Worm (Caenorhabditis elegans): ENCODE results near the gene str-13.

str-13 gene

ce11 chrV:2720763-2721162 lies 6.2 kb downstream of the str-13 start, which contains the start of gene srt-27:
Gene srt-27, minus strand, starts transcription at chrV:2720863.
- TF ChIP-seq dsc-1 (tag; optimal IDR thresholded peaks at IDR 0.05) (no peak), hlh-4 (tag; optimal IDR thresholded peaks at IDR 0.05) (no peak), unc-62 (GFP tag; optimal IDR thresholded peaks at IDR 0.05) (no peak), isw-1 (GFP tag; IDR thresholded peaks at IDR 0.05) (no peak), lsy-2 (tag; optimal IDR thresholded peaks at IDR 0.05) (no peak), Y116A8C.19 (tag; optimal IDR thresholded peaks at IDR 0.05; ENCODE audit: borderline replicate concordance) (no peak), ceh-88 (GFP tag; IDR thresholded peaks at IDR 0.05) (no peak), mab-9 (GFP tag; IDR thresholded peaks at IDR 0.05) (no peak), nhr-11 (tag; optimal IDR thresholded peaks at IDR 0.05) (no peak), ceh-82 (tag; optimal IDR thresholded peaks at IDR 0.05) (no peak), aha-1 (tag; optimal IDR thresholded peaks at IDR 0.05) (no peak), ceh-8 (GFP tag; optimal IDR thresholded peaks at IDR 0.05) (no peak), hpl-2 (GFP tag; optimal IDR thresholded peaks at IDR 0.05) (no peak), egl-13 (tag; optimal IDR thresholded peaks at IDR 0.05) (no peak), snpc-4 (tag; optimal IDR thresholded peaks at IDR 0.05) (no peak)

ce11 chrV:2718688-2719185 lies 8.3 kb downstream of the str-13 start, which contains the start of gene srt-29:
Gene srt-29, minus strand, starts transcription at chrV:2719135.
- no peak for TF ChIP-seq jun-1 (tag; optimal IDR thresholded peaks at IDR 0.05)
- no peak for TF ChIP-seq fkh-4 (tag; optimal IDR thresholded peaks at IDR 0.05; ENCODE audit: borderline replicate concordance)
- TF ChIP-seq efl-3 (GFP tag; optimal IDR thresholded peaks at IDR 0.05), result no peak
- TF ChIP-seq ama-1 (optimal IDR thresholded peaks at IDR 0.05), result no peak
- no peak for TF ChIP-seq elt-2 (tag; optimal IDR thresholded peaks at IDR 0.05)

- TF ChIP-seq mef-2 (tag; optimal IDR thresholded peaks at IDR 0.05) (no peak), nhr-85 (tag) (no peak), swsn-7 (tag; optimal IDR thresholded peaks at IDR 0.05) (no peak), tbx-2 (tag; optimal IDR thresholded peaks at IDR 0.05) (no peak), vab-15 (tag; optimal IDR thresholded peaks at IDR 0.05) (no peak), lin-35 (GFP tag; optimal IDR thresholded peaks at IDR 0.05) (no peak), ztf-11 (tag; optimal IDR thresholded peaks at IDR 0.05) (no peak)
Observed at ce11 chrV:2716933-2717332, 10.1 kb downstream of the str-13 start.

- no peak for TF ChIP-seq skn-1 (tag; optimal IDR thresholded peaks at IDR 0.05)
- TF ChIP-seq pax-3 (tag; optimal IDR thresholded peaks at IDR 0.05), result peak; percentile 18
Observed at ce11 chrV:2713532-2713931, 13.5 kb downstream of the str-13 start, which contains the start of gene srt-28. Gene srt-28, minus strand, starts transcription at chrV:2713632.

- TF ChIP-seq mdl-1 (tag; optimal IDR thresholded peaks at IDR 0.05) (no peak), lin-35 (GFP tag; optimal IDR thresholded peaks at IDR 0.05) (peak in 1 of 2 experiments; percentile 11), elt-2 (tag; optimal IDR thresholded peaks at IDR 0.05) (peak; percentile 63), nhr-28 (tag; optimal IDR thresholded peaks at IDR 0.05) (no peak)
Observed at ce11 chrV:2711429-2711828, 15.6 kb downstream of the str-13 start, which contains the start of gene C24B9.3. Gene C24B9.3, minus strand, starts transcription at chrV:2711599.

ce11 chrV:2710192-2710591 lies 16.8 kb downstream of the str-13 start:
- TF ChIP-seq ceh-90 (tag; optimal IDR thresholded peaks at IDR 0.05), result no peak
- no peak for TF ChIP-seq nhr-84 (tag; optimal IDR thresholded peaks at IDR 0.05)
- TF ChIP-seq ceh-63 (GFP tag; optimal IDR thresholded peaks at IDR 0.05), result no peak
- no peak for TF ChIP-seq efl-1 (optimal IDR thresholded peaks at IDR 0.05)
- no peak for TF ChIP-seq efl-1 (GFP tag; optimal IDR thresholded peaks at IDR 0.05 in 1 of 2)
- TF ChIP-seq sox-4 (tag; optimal IDR thresholded peaks at IDR 0.05), result no peak
- TF ChIP-seq nhr-76 (tag; optimal IDR thresholded peaks at IDR 0.05), result no peak
- TF ChIP-seq unc-62 (GFP tag; optimal IDR thresholded peaks at IDR 0.05), result no peak
- TF ChIP-seq hpl-2 (GFP tag; optimal IDR thresholded peaks at IDR 0.05), result no peak
- TF ChIP-seq fkh-8 (tag; optimal IDR thresholded peaks at IDR 0.05), result no peak
- TF ChIP-seq elt-3 (tag; optimal IDR thresholded peaks at IDR 0.05), result no peak
- TF ChIP-seq lin-13 (GFP tag; optimal IDR thresholded peaks at IDR 0.05), result no peak
- TF ChIP-seq lin-35 (GFP tag; optimal IDR thresholded peaks at IDR 0.05), result no peak
- TF ChIP-seq fkh-10 (GFP tag; optimal IDR thresholded peaks at IDR 0.05), result no peak
- no peak for TF ChIP-seq lin-39 (tag; optimal IDR thresholded peaks at IDR 0.05)
